Worm (Caenorhabditis elegans) whole organism, young adult: ENCODE measurements around the gene K12H6.12.

Experiments
- B0019.2 ChIP-seq: fragments of 200-800 bp; sonication (Bioruptor generic); conservative IDR thresholded peaks from 2 replicates; pipeline ENCODE4 v1.3.6; 2022; ENCODE audit warnings: missing genetic modification reagents, missing genetic modification characterization, missing compliant biosample characterization
- B0336.3 ChIP-seq: fragments of 200-800 bp; sonication (Bioruptor generic); IDR thresholded peaks from 2 replicates; pipeline ENCODE4 v1.3.6; 2022; ENCODE audit warnings: missing genetic modification characterization, missing compliant biosample characterization
- C17E4.6 ChIP-seq: fragments of 200-800 bp; sonication (Bioruptor generic); IDR thresholded peaks from 2 replicates; pipeline ENCODE4 v1.3.6; 2022; ENCODE audit warnings: missing genetic modification reagents, missing genetic modification characterization, missing compliant biosample characterization
- F22D6.2 ChIP-seq: sonication (generic microtip); optimal IDR thresholded peaks from 2 replicates; lab custom pipeline; 2016; ENCODE audit warnings: mild to moderate bottlenecking, missing genetic modification characterization, missing compliant biosample characterization
- F37B4.10 ChIP-seq: fragments of 200-800 bp; sonication (Bioruptor generic); IDR thresholded peaks from 2 replicates; pipeline ENCODE4 v1.3.6; 2022; ENCODE audit warnings: missing genetic modification characterization, missing compliant biosample characterization
- F57A8.1 ChIP-seq: fragments of 200-800 bp; sonication (Bioruptor generic); optimal IDR thresholded peaks from 2 replicates; lab custom pipeline; 2018; ENCODE audit warnings: mild to moderate bottlenecking, missing genetic modification characterization, moderate library complexity, missing compliant biosample characterization
- Y53G8AR.9 ChIP-seq: fragments of 200-800 bp; sonication (Bioruptor generic); conservative IDR thresholded peaks from 2 replicates; pipeline ENCODE4 v1.3.6; 2022; ENCODE audit warnings: missing genetic modification reagents, missing genetic modification characterization, missing compliant biosample characterization
- ZK185.1 ChIP-seq: sonication (generic microtip); optimal IDR thresholded peaks from 2 replicates; lab custom pipeline; 2016; ENCODE audit warnings: mild to moderate bottlenecking, missing genetic modification characterization, missing compliant biosample characterization; ENCODE audit not compliant: poor library complexity, severe bottlenecking
- ama-1 ChIP-seq, 3 experiments: fragments of 150-350 bp in 1 of 3; sonication (generic microtip) in 2 of 3; optimal IDR thresholded peaks; 2 replicates each; lab custom pipeline; 2014 to 2018; ENCODE audit warnings: missing biosample characterization in 2 of 3, missing genetic modification characterization in 2 of 3, missing genetic modification reagents in 2 of 3
- aptf-2 ChIP-seq: fragments of 200-800 bp; sonication (Bioruptor generic); conservative IDR thresholded peaks from 2 replicates; pipeline ENCODE4 v1.3.6; 2022; ENCODE audit warnings: missing genetic modification reagents, missing genetic modification characterization, missing compliant biosample characterization
- athp-1 ChIP-seq: sonication (generic microtip); optimal IDR thresholded peaks from 2 replicates; lab custom pipeline; 2017; ENCODE audit warnings: mild to moderate bottlenecking, missing genetic modification characterization, missing compliant biosample characterization
- cebp-1 ChIP-seq, 2 experiments: fragments of 200-800 bp in 1 of 2; sonication (Bioruptor generic) in 1 of 2; sonication (generic microtip) in 1 of 2; IDR thresholded peaks in 1 of 2; optimal IDR thresholded peaks in 1 of 2; 2 replicates each; pipeline versions ENCODE4 v1.3.6 to Lab custom; 2017 to 2022; ENCODE audit warnings: missing compliant biosample characterization in 2 of 2, missing genetic modification characterization in 2 of 2, mild to moderate bottlenecking in 1 of 2, missing genetic modification reagents in 1 of 2, moderate library complexity in 1 of 2
- ceh-40 ChIP-seq: fragments of 200-800 bp; sonication (Bioruptor generic); IDR thresholded peaks from 2 replicates; pipeline ENCODE4 v1.3.6; 2022; ENCODE audit warnings: missing genetic modification characterization, missing compliant biosample characterization
- ceh-58 ChIP-seq: fragments of 200-800 bp; sonication (Bioruptor generic); IDR thresholded peaks from 2 replicates; pipeline ENCODE4 v1.3.6; 2022; ENCODE audit warnings: missing genetic modification characterization, missing compliant biosample characterization
- egrh-3 ChIP-seq: fragments of 200-800 bp; sonication (Bioruptor generic); IDR thresholded peaks from 2 replicates; pipeline ENCODE4 v1.3.6; 2022; ENCODE audit warnings: missing genetic modification reagents, missing genetic modification characterization, missing compliant biosample characterization
- hlh-12 ChIP-seq: sonication (generic microtip); optimal IDR thresholded peaks from 2 replicates; lab custom pipeline; 2016; ENCODE audit warnings: missing genetic modification characterization, missing compliant biosample characterization
- hlh-26 ChIP-seq: fragments of 200-800 bp; sonication (Bioruptor generic); conservative IDR thresholded peaks from 2 replicates; pipeline ENCODE4 v1.3.6; 2022; ENCODE audit warnings: missing genetic modification reagents, missing genetic modification characterization, missing compliant biosample characterization
- hmg-1.2 ChIP-seq: fragments of 200-800 bp; sonication (Bioruptor generic); IDR thresholded peaks from 2 replicates; pipeline ENCODE4 v1.3.6; 2022; ENCODE audit warnings: missing genetic modification reagents, missing genetic modification characterization, missing compliant biosample characterization
- let-607 ChIP-seq, 2 experiments: fragments of 200-800 bp in 1 of 2; sonication (Bioruptor generic) in 1 of 2; sonication (generic microtip) in 1 of 2; optimal IDR thresholded peaks; 2 replicates each; lab custom pipeline; 2016 to 2018; ENCODE audit warnings: mild to moderate bottlenecking in 2 of 2, missing compliant biosample characterization in 2 of 2, missing genetic modification characterization in 2 of 2, moderate library complexity in 2 of 2, missing genotype in 1 of 2
- lin-54 ChIP-seq: fragments of 200-800 bp; sonication (Bioruptor generic); optimal IDR thresholded peaks from 2 replicates; lab custom pipeline; 2018; ENCODE audit warnings: mild to moderate bottlenecking, missing genetic modification characterization, missing compliant biosample characterization
- lir-1 ChIP-seq: fragments of 200-800 bp; sonication (Bioruptor generic); conservative IDR thresholded peaks from 2 replicates; pipeline ENCODE4 v1.3.6; 2022; ENCODE audit warnings: missing genetic modification reagents, missing genetic modification characterization, missing compliant biosample characterization
- lsl-1 ChIP-seq: fragments of 200-800 bp; sonication (Bioruptor generic); optimal IDR thresholded peaks from 2 replicates; lab custom pipeline; 2018; ENCODE audit warnings: mild to moderate bottlenecking, missing genetic modification characterization, moderate library complexity, missing compliant biosample characterization
- lsy-27 ChIP-seq: sonication (generic microtip); optimal IDR thresholded peaks from 2 replicates; lab custom pipeline; 2017; ENCODE audit warnings: missing genetic modification characterization, mild to moderate bottlenecking, missing compliant biosample characterization, antibody characterized with exemption, missing genotype, borderline replicate concordance; ENCODE audit not compliant: insufficient read depth
- madf-8 ChIP-seq: fragments of 200-800 bp; sonication (Bioruptor generic); conservative IDR thresholded peaks from 2 replicates; pipeline ENCODE4 v1.3.6; 2022; ENCODE audit warnings: missing genetic modification reagents, missing genetic modification characterization, missing compliant biosample characterization
- mcd-1 ChIP-seq: fragments of 200-800 bp; sonication (Bioruptor generic); IDR thresholded peaks from 2 replicates; pipeline ENCODE4 v1.3.6; 2022; ENCODE audit warnings: missing genetic modification reagents, missing genetic modification characterization, missing compliant biosample characterization
- nfya-1 ChIP-seq: sonication (generic microtip); optimal IDR thresholded peaks from 2 replicates; lab custom pipeline; 2017; ENCODE audit warnings: antibody characterized with exemption, missing compliant biosample characterization, missing genetic modification characterization, borderline replicate concordance; ENCODE audit not compliant: insufficient read depth
- nhr-120 ChIP-seq: fragments of 200-800 bp; sonication (Bioruptor generic); IDR thresholded peaks from 2 replicates; pipeline ENCODE4 v1.3.6; 2022; ENCODE audit warnings: missing genetic modification characterization, missing compliant biosample characterization
- sdz-38 ChIP-seq: sonication (generic microtip); optimal IDR thresholded peaks from 2 replicates; lab custom pipeline; 2016; ENCODE audit warnings: missing genotype, missing genetic modification characterization, missing compliant biosample characterization
- sea-2 ChIP-seq: fragments of 200-800 bp; sonication (Bioruptor generic); IDR thresholded peaks from 2 replicates; pipeline ENCODE4 v1.3.6; 2022; ENCODE audit warnings: missing genetic modification characterization, missing compliant biosample characterization
- snpc-3.4 ChIP-seq: sonication (generic microtip); optimal IDR thresholded peaks from 2 replicates; lab custom pipeline; 2017; ENCODE audit warnings: missing genetic modification characterization, mild to moderate bottlenecking, missing compliant biosample characterization, antibody characterized with exemption, moderate library complexity, missing genotype, missing genetic modification reagents
- snpc-4 ChIP-seq, 5 experiments: fragments of 150-350 bp in 1 of 5; sonication (generic microtip) in 4 of 5; optimal IDR thresholded peaks; 2 replicates each; lab custom pipeline; 2014 to 2018; ENCODE audit warnings: missing genetic modification characterization in 5 of 5, missing biosample characterization in 3 of 5, antibody characterized with exemption in 2 of 5, mild to moderate bottlenecking in 2 of 5, missing compliant biosample characterization in 2 of 5, missing genotype in 2 of 5, moderate library complexity in 2 of 5, missing genetic modification reagents in 1 of 5
- tbp1 ChIP-seq: fragments of 200-800 bp; sonication (Bioruptor generic); optimal IDR thresholded peaks from 2 replicates; lab custom pipeline; 2018; ENCODE audit warnings: mild to moderate bottlenecking, missing genetic modification characterization, missing compliant biosample characterization
- tlf-1 ChIP-seq: fragments of 200-800 bp; sonication (Bioruptor generic); optimal IDR thresholded peaks from 2 replicates; lab custom pipeline; 2018; ENCODE audit warnings: mild to moderate bottlenecking, missing genetic modification characterization, missing compliant biosample characterization
- xnd-1 ChIP-seq: sonication (generic microtip); optimal IDR thresholded peaks from 2 replicates; lab custom pipeline; 2016; ENCODE audit warnings: missing genotype, missing genetic modification reagents, missing genetic modification characterization, missing compliant biosample characterization
- zfh-2 ChIP-seq: fragments of 200-800 bp; sonication (Bioruptor generic); conservative IDR thresholded peaks from 2 replicates; pipeline ENCODE4 v1.3.6; 2022; ENCODE audit warnings: missing genetic modification reagents, missing genetic modification characterization, missing compliant biosample characterization
- ztf-25 ChIP-seq: fragments of 200-800 bp; sonication (Bioruptor generic); IDR thresholded peaks from 2 replicates; pipeline ENCODE4 v1.3.6; 2022; ENCODE audit warnings: missing genetic modification reagents, missing genetic modification characterization, missing compliant biosample characterization
- ztf-26 ChIP-seq: sonication (generic microtip); optimal IDR thresholded peaks from 2 replicates; lab custom pipeline; 2017; ENCODE audit warnings: missing genetic modification characterization, missing compliant biosample characterization
- ztf-6 ChIP-seq: fragments of 200-800 bp; sonication (Bioruptor generic); IDR thresholded peaks from 2 replicates; pipeline ENCODE4 v1.3.6; 2022; ENCODE audit warnings: missing genetic modification reagents, missing genetic modification characterization, missing compliant biosample characterization

K12H6.12 gene

ce11 chrII:2781355-2781754, 26.6 kb upstream of the K12H6.12 start, which contains the start of gene F08D12.2:
TSS of gene F08D12.2 (plus strand) at chrII:2781655.
- TF ChIP-seq lir-1 (GFP tag; lab: Robert Waterston, UW) (no peak), aptf-2 (GFP tag; lab: Robert Waterston, UW) (no peak), hlh-26 (no peak), ceh-40 (GFP tag; lab: Robert Waterston, UW) (no peak), xnd-1 (tag; lab: Kevin White, UChicago) (no peak), ztf-26 (tag; lab: Kevin White, UChicago) (no peak)
- TF ChIP-seq, all 124 proteins: peak for 0

- TF ChIP-seq nfya-1 (no peak), hlh-12 (tag; lab: Kevin White, UChicago) (no peak), madf-8 (GFP tag; lab: Robert Waterston, UW) (no peak), F37B4.10 (no peak), Y53G8AR.9 (GFP tag; lab: Robert Waterston, UW) (no peak), sdz-38 (tag; lab: Kevin White, UChicago) (no peak), egrh-3 (GFP tag; lab: Robert Waterston, UW) (peak; percentile 63; the same call in 1 of the 2 replicates), athp-1 (tag; lab: Kevin White, UChicago) (no peak), zfh-2 (GFP tag; lab: Robert Waterston, UW) (peak; percentile 73), hlh-26 (no peak), ztf-6 (no peak), B0019.2 (GFP tag; lab: Robert Waterston, UW) (no peak), ztf-25 (GFP tag; lab: Robert Waterston, UW) (no peak), C17E4.6 (GFP tag; lab: Robert Waterston, UW) (no peak), nhr-120 (GFP tag; lab: Robert Waterston, UW) (no peak), F22D6.2 (tag; lab: Kevin White, UChicago) (no peak), ceh-58 (GFP tag; lab: Robert Waterston, UW) (no peak)
Observed at ce11 chrII:2783380-2783779, 24.6 kb upstream of the K12H6.12 start.

- TF ChIP-seq tbp1 (GFP tag; lab: Kevin White, UChicago) (no peak), F37B4.10 (0 out of 2 replicates have a peak, but pooled peaks have one; percentile 64), egrh-3 (GFP tag; lab: Robert Waterston, UW) (peak; percentile 86; the same call in 1 of the 2 replicates), zfh-2 (GFP tag; lab: Robert Waterston, UW) (peak; percentile 88), lsy-27 (tag; lab: Kevin White, UChicago) (no peak), ama-1 (optimal IDR thresholded peaks at IDR 0.05; lab: Kevin White, UChicago) (no peak), ama-1 (GFP tag; optimal IDR thresholded peaks at IDR 0.05; lab: Kevin White, UChicago) (no peak)
Observed at ce11 chrII:2785787-2786186, 22.2 kb upstream of the K12H6.12 start.

- peak; percentile 36 for TF ChIP-seq lin-54 (GFP tag; lab: Kevin White, UChicago)
- TF ChIP-seq cebp-1 (GFP tag; IDR thresholded peaks at IDR 0.05; lab: Robert Waterston, UW), result no peak
- TF ChIP-seq cebp-1 (tag; optimal IDR thresholded peaks at IDR 0.05; lab: Kevin White, UChicago), result peak; percentile 16
- TF ChIP-seq hmg-1.2 (GFP tag; lab: Robert Waterston, UW), result peak; percentile 34; the same call in 1 of the 2 replicates
- peak; percentile 5 to 53 for TF ChIP-seq let-607 (tag; optimal IDR thresholded peaks at IDR 0.05; lab: Kevin White, UChicago)
- no peak for TF ChIP-seq nfya-1
- peak; percentile 30 for TF ChIP-seq tbp1 (GFP tag; lab: Kevin White, UChicago)
- peak; percentile 54 for TF ChIP-seq mcd-1 (GFP tag; lab: Robert Waterston, UW)
- TF ChIP-seq sdz-38 (tag; lab: Kevin White, UChicago), result no peak
- no peak for TF ChIP-seq snpc-4 (GFP tag; optimal IDR thresholded peaks at IDR 0.05; lab: Kevin White, UChicago)
- no peak for TF ChIP-seq snpc-4 (tag; optimal IDR thresholded peaks at IDR 0.05; lab: Kevin White, UChicago)
- no peak for TF ChIP-seq tlf-1 (GFP tag; lab: Kevin White, UChicago)
- peak; percentile 6 for TF ChIP-seq lsl-1 (GFP tag; lab: Kevin White, UChicago)
- TF ChIP-seq sea-2, result no peak
- TF ChIP-seq Y53G8AR.9 (GFP tag; lab: Robert Waterston, UW), result no peak
- TF ChIP-seq F57A8.1 (GFP tag; lab: Kevin White, UChicago), result no peak
- TF ChIP-seq snpc-3.4, result no peak
- TF ChIP-seq ZK185.1 (tag; lab: Kevin White, UChicago), result no peak
- no peak for TF ChIP-seq B0336.3 (GFP tag; lab: Robert Waterston, UW)
- TF ChIP-seq, all 124 proteins: peak for 7
Observed at ce11 chrII:2787031-2787512, 20.9 kb upstream of the K12H6.12 start, which contains the start of the genes F08D12.12 and srpa-72. TSS of gene F08D12.12 (minus strand) at chrII:2787081. TSS of gene srpa-72 (plus strand) at chrII:2787481.
